Fruit fly (Drosophila melanogaster): ENCODE measurements around the gene Cyp6a18.

Gene Cyp6a18

DNA sequence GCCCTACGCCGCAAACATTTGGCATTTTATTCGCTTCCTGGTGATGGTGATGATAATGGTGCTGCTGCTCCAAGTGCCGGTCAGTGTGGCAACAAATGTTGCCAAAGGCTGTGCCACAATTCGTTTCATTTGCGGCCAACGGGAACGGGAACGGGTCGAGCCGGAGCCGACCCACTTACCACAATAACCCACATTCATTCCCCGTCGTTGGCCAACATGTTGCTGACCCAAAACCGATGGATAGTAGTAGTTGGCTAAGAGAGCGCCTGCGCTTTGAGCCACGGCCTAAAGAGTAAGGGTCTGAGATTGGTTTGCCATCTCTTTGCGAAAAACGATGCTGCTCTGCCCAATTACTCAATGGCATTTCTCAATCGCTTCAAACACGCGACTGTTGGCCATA is 15.6 kb upstream of the Cyp6a18 start:
- TF ChIP-seq CG4496 (GFP tag; IDR thresholded peaks at IDR 0.05) = no peak
- no peak for TF ChIP-seq Pif1B (GFP tag; optimal IDR thresholded peaks at IDR 0.05)
- no peak for TF ChIP-seq CG14655 (GFP tag; optimal IDR thresholded peaks at IDR 0.05)
- TF ChIP-seq CG8301 (tag; optimal IDR thresholded peaks at IDR 0.05) = no peak
- TF ChIP-seq CG8159 (tag; optimal IDR thresholded peaks at IDR 0.05) = no peak
- TF ChIP-seq CG34367 (tag; optimal IDR thresholded peaks at IDR 0.05) = no peak
- no peak for TF ChIP-seq CG17806 (tag; optimal IDR thresholded peaks at IDR 0.05)
- no peak for TF ChIP-seq rn (GFP tag; IDR thresholded peaks at IDR 0.05)
- no peak for TF ChIP-seq fd96Ca (GFP tag; IDR thresholded peaks at IDR 0.05)
- no peak for TF ChIP-seq CG12605 (GFP tag; IDR thresholded peaks at IDR 0.05)
- no peak for TF ChIP-seq CG10348 (GFP tag; IDR thresholded peaks at IDR 0.05)
- no peak for TF ChIP-seq EcR (GFP tag; optimal IDR thresholded peaks at IDR 0.05)
- TF ChIP-seq gl (tag; optimal IDR thresholded peaks at IDR 0.05) = no peak
- TF ChIP-seq CG15710 (tag; optimal IDR thresholded peaks at IDR 0.05) = no peak
- TF ChIP-seq Ets98B (GFP tag; IDR thresholded peaks at IDR 0.05) = no peak
- no peak for TF ChIP-seq CG13204 (GFP tag; optimal IDR thresholded peaks at IDR 0.05)
- no peak for TF ChIP-seq CG9948 (tag; optimal IDR thresholded peaks at IDR 0.05)
- no peak for TF ChIP-seq Pif1A (GFP tag; optimal IDR thresholded peaks at IDR 0.05)
- no peak for TF ChIP-seq Snoo (tag; optimal IDR thresholded peaks at IDR 0.05)
- TF ChIP-seq D1 (tag; optimal IDR thresholded peaks at IDR 0.05) = no peak

dm6 chr3R:27463889-27464288 is 14.6 kb upstream of the Cyp6a18 start, which contains the start of gene CG13978:
CG13978 (plus strand) TSS chr3R:27464189.
- no peak for TF ChIP-seq Pif1B (GFP tag; optimal IDR thresholded peaks at IDR 0.05)
- no peak for TF ChIP-seq CG8301 (tag; optimal IDR thresholded peaks at IDR 0.05)
- no peak for TF ChIP-seq CG32121 (GFP tag; IDR thresholded peaks at IDR 0.05)
- no peak for TF ChIP-seq Snoo (tag; optimal IDR thresholded peaks at IDR 0.05)
- TF ChIP-seq CG13204 (GFP tag; optimal IDR thresholded peaks at IDR 0.05) = no peak
- TF ChIP-seq CG10348 (GFP tag; IDR thresholded peaks at IDR 0.05) = no peak
- TF ChIP-seq CG4496 (GFP tag; IDR thresholded peaks at IDR 0.05) = no peak
- TF ChIP-seq CG15710 (tag; optimal IDR thresholded peaks at IDR 0.05) = no peak
- no peak for TF ChIP-seq rn (GFP tag; IDR thresholded peaks at IDR 0.05)
- no peak for TF ChIP-seq gl (tag; optimal IDR thresholded peaks at IDR 0.05)
- TF ChIP-seq CG9948 (tag; optimal IDR thresholded peaks at IDR 0.05) = no peak
- TF ChIP-seq Ets98B (GFP tag; IDR thresholded peaks at IDR 0.05) = no peak
- TF ChIP-seq Pif1A (GFP tag; optimal IDR thresholded peaks at IDR 0.05) = no peak
- no peak for TF ChIP-seq CG12605 (GFP tag; IDR thresholded peaks at IDR 0.05)
- TF ChIP-seq D1 (tag; optimal IDR thresholded peaks at IDR 0.05) = no peak
- TF ChIP-seq CG34367 (tag; optimal IDR thresholded peaks at IDR 0.05) = no peak
- TF ChIP-seq CG8159 (tag; optimal IDR thresholded peaks at IDR 0.05) = no peak
- no peak for TF ChIP-seq EcR (GFP tag; optimal IDR thresholded peaks at IDR 0.05)

DNA sequence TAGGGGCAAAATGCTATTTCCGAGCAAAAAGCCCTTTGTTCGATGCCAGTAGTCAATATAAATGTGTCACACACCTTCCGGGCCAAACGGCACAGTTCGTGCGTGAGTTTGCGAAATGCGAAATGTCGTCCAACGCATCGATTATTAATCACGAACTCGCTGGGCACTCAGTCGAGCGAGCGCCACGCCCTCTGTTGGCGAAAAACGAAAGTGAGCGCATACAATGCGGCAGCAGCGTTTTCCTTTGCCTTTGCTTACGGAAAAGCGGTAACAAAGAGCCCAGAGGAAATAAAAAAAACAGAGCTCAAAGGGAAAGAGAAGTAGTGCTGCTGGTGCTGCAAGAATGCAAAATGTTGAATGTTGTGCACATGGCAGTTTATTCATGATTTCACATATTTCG is 968 bp upstream of the Cyp6a18 start:
- no peak for TF ChIP-seq CG10348 (GFP tag; IDR thresholded peaks at IDR 0.05)
- no peak for TF ChIP-seq Pif1B (GFP tag; optimal IDR thresholded peaks at IDR 0.05)
- no peak for TF ChIP-seq fd96Ca (GFP tag; IDR thresholded peaks at IDR 0.05)
- no peak for TF ChIP-seq rn (GFP tag; IDR thresholded peaks at IDR 0.05)
- TF ChIP-seq EcR (GFP tag; optimal IDR thresholded peaks at IDR 0.05) = no peak
- no peak for TF ChIP-seq CG14655 (GFP tag; optimal IDR thresholded peaks at IDR 0.05)
- no peak for TF ChIP-seq CG8301 (tag; optimal IDR thresholded peaks at IDR 0.05)
- TF ChIP-seq D1 (tag; optimal IDR thresholded peaks at IDR 0.05) = no peak
- TF ChIP-seq CG17806 (tag; optimal IDR thresholded peaks at IDR 0.05) = no peak
- TF ChIP-seq CG15710 (tag; optimal IDR thresholded peaks at IDR 0.05) = no peak
- no peak for TF ChIP-seq CG4496 (GFP tag; IDR thresholded peaks at IDR 0.05)
- no peak for TF ChIP-seq CG8159 (tag; optimal IDR thresholded peaks at IDR 0.05)
- no peak for TF ChIP-seq Ets98B (GFP tag; IDR thresholded peaks at IDR 0.05)
- TF ChIP-seq Snoo (tag; optimal IDR thresholded peaks at IDR 0.05) = no peak
- no peak for TF ChIP-seq CG13204 (GFP tag; optimal IDR thresholded peaks at IDR 0.05)
- no peak for TF ChIP-seq CG34367 (tag; optimal IDR thresholded peaks at IDR 0.05)
- TF ChIP-seq CG32121 (GFP tag; IDR thresholded peaks at IDR 0.05) = no peak
- TF ChIP-seq gl (tag; optimal IDR thresholded peaks at IDR 0.05) = no peak

DNA sequence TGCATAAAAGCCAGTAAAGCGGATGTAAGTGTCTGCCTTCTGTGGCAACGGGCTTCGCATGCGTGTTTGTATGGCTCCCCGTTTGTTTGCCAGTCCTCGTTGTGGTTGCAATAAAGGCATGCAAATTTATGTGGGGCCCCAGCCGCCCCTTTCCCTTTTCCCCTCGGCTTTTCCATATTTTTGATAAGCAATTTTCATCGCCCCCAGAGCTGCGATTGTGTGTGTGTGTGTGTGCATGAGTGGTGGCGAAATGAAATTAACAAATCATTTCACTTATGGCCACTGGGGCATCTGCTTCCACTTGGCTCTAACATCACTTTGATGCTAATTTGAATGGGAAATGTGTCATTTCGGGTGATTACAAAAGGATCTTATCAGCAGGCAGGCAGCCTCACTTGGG is 9.2 kb downstream of the Cyp6a18 start, which contains the start of gene Gr98a:
Gene Gr98a (plus strand): TSS at position 301 of the 400 bp plus-strand sequence.
- no peak for TF ChIP-seq CG12605 (GFP tag; IDR thresholded peaks at IDR 0.05)
- no peak for TF ChIP-seq fd96Ca (GFP tag; IDR thresholded peaks at IDR 0.05)
- no peak for TF ChIP-seq CG32121 (GFP tag; IDR thresholded peaks at IDR 0.05)
- no peak for TF ChIP-seq CG4496 (GFP tag; IDR thresholded peaks at IDR 0.05)
- no peak for TF ChIP-seq CG10348 (GFP tag; IDR thresholded peaks at IDR 0.05)
- no peak for TF ChIP-seq Pif1A (GFP tag; optimal IDR thresholded peaks at IDR 0.05)
- TF ChIP-seq rn (GFP tag; IDR thresholded peaks at IDR 0.05) = no peak
- no peak for TF ChIP-seq CG34367 (tag; optimal IDR thresholded peaks at IDR 0.05)
- no peak for TF ChIP-seq EcR (GFP tag; optimal IDR thresholded peaks at IDR 0.05)
- TF ChIP-seq Snoo (tag; optimal IDR thresholded peaks at IDR 0.05) = no peak
- TF ChIP-seq CG15710 (tag; optimal IDR thresholded peaks at IDR 0.05) = no peak
- no peak for TF ChIP-seq CG17806 (tag; optimal IDR thresholded peaks at IDR 0.05)
- no peak for TF ChIP-seq Ets98B (GFP tag; IDR thresholded peaks at IDR 0.05)
- TF ChIP-seq CG8159 (tag; optimal IDR thresholded peaks at IDR 0.05) = no peak
- TF ChIP-seq CG8301 (tag; optimal IDR thresholded peaks at IDR 0.05) = no peak
- TF ChIP-seq CG13204 (GFP tag; optimal IDR thresholded peaks at IDR 0.05) = no peak
- TF ChIP-seq D1 (tag; optimal IDR thresholded peaks at IDR 0.05) = no peak
- TF ChIP-seq CG14655 (GFP tag; optimal IDR thresholded peaks at IDR 0.05) = no peak
- TF ChIP-seq CG9948 (tag; optimal IDR thresholded peaks at IDR 0.05) = no peak

dm6 chr3R:27497616-27498015 is 19.1 kb downstream of the Cyp6a18 start:
- TF ChIP-seq rn (GFP tag; IDR thresholded peaks at IDR 0.05) (no peak), CG8301 (tag; optimal IDR thresholded peaks at IDR 0.05) (no peak), CG32121 (GFP tag; IDR thresholded peaks at IDR 0.05) (no peak), D1 (tag; optimal IDR thresholded peaks at IDR 0.05) (no peak), CG13204 (GFP tag; optimal IDR thresholded peaks at IDR 0.05) (no peak), fd96Ca (GFP tag; IDR thresholded peaks at IDR 0.05) (no peak), Ets98B (GFP tag; IDR thresholded peaks at IDR 0.05) (no peak), CG15710 (tag; optimal IDR thresholded peaks at IDR 0.05) (no peak), CG17806 (tag; optimal IDR thresholded peaks at IDR 0.05) (no peak), Pif1B (GFP tag; optimal IDR thresholded peaks at IDR 0.05) (no peak), CG10348 (GFP tag; IDR thresholded peaks at IDR 0.05) (no peak), CG34367 (tag; optimal IDR thresholded peaks at IDR 0.05) (no peak), CG4496 (GFP tag; IDR thresholded peaks at IDR 0.05) (no peak), CG9948 (tag; optimal IDR thresholded peaks at IDR 0.05) (no peak), Pif1A (GFP tag; optimal IDR thresholded peaks at IDR 0.05) (no peak), EcR (GFP tag; optimal IDR thresholded peaks at IDR 0.05) (no peak), gl (tag; optimal IDR thresholded peaks at IDR 0.05) (no peak), CG8159 (tag; optimal IDR thresholded peaks at IDR 0.05) (no peak), CG14655 (GFP tag; optimal IDR thresholded peaks at IDR 0.05) (no peak), Snoo (tag; optimal IDR thresholded peaks at IDR 0.05) (no peak)

All from whole organism, pupa.